1 fruit fly cellular context compared by ENCODE assay signal in the genomic region with DNA sequence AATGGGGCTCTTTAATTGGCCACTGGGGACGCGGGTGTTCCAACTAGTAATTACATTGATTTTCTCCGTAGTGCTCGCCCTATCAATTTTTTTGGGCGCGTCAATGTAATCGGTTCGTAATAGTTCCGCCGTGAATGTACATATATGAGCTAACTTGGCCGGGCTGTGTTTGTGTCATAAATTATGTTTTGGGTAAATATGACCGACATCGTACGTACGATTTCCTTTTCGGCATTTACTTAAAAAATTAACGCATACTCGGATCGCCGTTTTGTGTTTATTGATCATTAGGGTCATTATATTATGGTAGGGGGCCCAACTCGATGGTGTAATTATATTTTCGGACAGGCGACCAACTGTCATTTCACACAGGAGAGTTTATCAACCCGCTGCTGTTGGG.
A peak's percentile ranks its signal among the peaks of the same experiment; 100 is the strongest.
TF ChIP-seq lines count a peak whose summit lies in the region.

No protein-coding gene starts in this region.

TF ChIP-seq in whole organism, embryonic, 481 proteins besides CTCF, POLR2A, EP300 and RAD21 (continued from another document and continues in another):
- no peak for TF ChIP-seq CG17829 (tag; optimal IDR thresholded peaks at IDR 0.05; lab: Kevin White, UChicago)
- TF ChIP-seq amos (GFP tag; IDR thresholded peaks at IDR 0.05; lab: Robert Waterston, UW; ENCODE audit: partially characterized antibody) = no peak
- TF ChIP-seq CG12155 (GFP tag; optimal IDR thresholded peaks at IDR 0.05; lab: Kevin White, UChicago) = no peak
- TF ChIP-seq hb (GFP tag; IDR thresholded peaks at IDR 0.05; lab: Robert Waterston, UW; ENCODE audit: partially characterized antibody) = no peak
- TF ChIP-seq CG12071 (GFP tag; optimal IDR thresholded peaks at IDR 0.05; lab: Kevin White, UChicago) = peak; percentile 72
- TF ChIP-seq CG8924 (tag; optimal IDR thresholded peaks at IDR 0.05; lab: Kevin White, UChicago) = no peak
- no peak for TF ChIP-seq TFAM (GFP tag; optimal IDR thresholded peaks at IDR 0.05; lab: Kevin White, UChicago)
- TF ChIP-seq lbe (GFP tag; optimal IDR thresholded peaks at IDR 0.05; lab: Kevin White, UChicago) = no peak
- TF ChIP-seq sob (GFP tag; IDR thresholded peaks at IDR 0.05; lab: Robert Waterston, UW) = no peak
- TF ChIP-seq Tbp (GFP tag; optimal IDR thresholded peaks at IDR 0.05; lab: Kevin White, UChicago) = no peak
- TF ChIP-seq slbo (GFP tag; IDR thresholded peaks at IDR 0.05; lab: Robert Waterston, UW) = peak; percentile 14; the same call in 1 of the 2 replicates
- peak; percentile 76 for TF ChIP-seq Atf6 (GFP tag; IDR thresholded peaks at IDR 0.05; lab: Robert Waterston, UW)
- peak; percentile 86 for TF ChIP-seq CG10543 (GFP tag; optimal IDR thresholded peaks at IDR 0.05; lab: Kevin White, UChicago)
- TF ChIP-seq vfl (GFP tag; optimal IDR thresholded peaks at IDR 0.05; lab: Kevin White, UChicago) = no peak
- TF ChIP-seq sens-2 (GFP tag; IDR thresholded peaks at IDR 0.05; lab: Robert Waterston, UW) = no peak
- TF ChIP-seq pfk (GFP tag; optimal IDR thresholded peaks at IDR 0.05; lab: Kevin White, UChicago) = peak; percentile 46
- no peak for TF ChIP-seq CG7963 (GFP tag; IDR thresholded peaks at IDR 0.05; lab: Robert Waterston, UW; ENCODE audit: partially characterized antibody)
- no peak for TF ChIP-seq CG3995 (GFP tag; optimal IDR thresholded peaks at IDR 0.05; lab: Kevin White, UChicago)
- TF ChIP-seq tna (GFP tag; IDR thresholded peaks at IDR 0.05; lab: Robert Waterston, UW; ENCODE audit: partially characterized antibody) = no peak
- no peak for TF ChIP-seq stwl (tag; optimal IDR thresholded peaks at IDR 0.05; lab: Kevin White, UChicago)
- TF ChIP-seq repo (GFP tag; optimal IDR thresholded peaks at IDR 0.05; lab: Kevin White, UChicago) = no peak
- no peak for TF ChIP-seq nom (GFP tag; optimal IDR thresholded peaks at IDR 0.05; lab: Kevin White, UChicago)
- TF ChIP-seq dmrt99B (tag; optimal IDR thresholded peaks at IDR 0.05; lab: Kevin White, UChicago) = no peak
- no peak for TF ChIP-seq pita (GFP tag; optimal IDR thresholded peaks at IDR 0.05; lab: Kevin White, UChicago)
- TF ChIP-seq CG7372 (GFP tag; IDR thresholded peaks at IDR 0.05; lab: Robert Waterston, UW) = 0 out of 2 replicates have a peak, but pooled peaks have one; percentile 13
- TF ChIP-seq zfh2 (GFP tag; optimal IDR thresholded peaks at IDR 0.05; lab: Kevin White, UChicago) = peak; percentile 5
- no peak for TF ChIP-seq da (GFP tag; optimal IDR thresholded peaks at IDR 0.05; lab: Kevin White, UChicago)
- no peak for TF ChIP-seq CG1603 (tag; optimal IDR thresholded peaks at IDR 0.05; lab: Kevin White, UChicago)
- TF ChIP-seq Xrp1 (GFP tag; IDR thresholded peaks at IDR 0.05; lab: Robert Waterston, UW) = no peak; the same call in 1 of the 2 replicates
- TF ChIP-seq CG17385 (GFP tag; optimal IDR thresholded peaks at IDR 0.05; lab: Kevin White, UChicago) = no peak
- TF ChIP-seq CG8089 (GFP tag; optimal IDR thresholded peaks at IDR 0.05; lab: Kevin White, UChicago) = peak; percentile 27
- no peak for TF ChIP-seq cad (GFP tag; optimal IDR thresholded peaks at IDR 0.05; lab: Kevin White, UChicago)
- no peak for TF ChIP-seq CG42726 (GFP tag; IDR thresholded peaks at IDR 0.05; lab: Robert Waterston, UW; ENCODE audit: partially characterized antibody)
- no peak for TF ChIP-seq CG14860 (GFP tag; IDR thresholded peaks at IDR 0.05; lab: Robert Waterston, UW; ENCODE audit: partially characterized antibody)
- no peak for TF ChIP-seq CG7839 (tag; optimal IDR thresholded peaks at IDR 0.05; lab: Kevin White, UChicago)
- TF ChIP-seq stc (GFP tag; IDR thresholded peaks at IDR 0.05; lab: Robert Waterston, UW) = peak; percentile 41; the same call in 1 of the 2 replicates
- TF ChIP-seq CG1233 (GFP tag; optimal IDR thresholded peaks at IDR 0.05; lab: Kevin White, UChicago) = peak; percentile 37
- TF ChIP-seq CG17612 (GFP tag; IDR thresholded peaks at IDR 0.05; lab: Robert Waterston, UW) = no peak
- no peak for TF ChIP-seq Gsc (GFP tag; IDR thresholded peaks at IDR 0.05; lab: Robert Waterston, UW)
- TF ChIP-seq Aef1 (GFP tag; IDR thresholded peaks at IDR 0.05; lab: Robert Waterston, UW) = no peak
- TF ChIP-seq Sry-δ (GFP tag; optimal IDR thresholded peaks at IDR 0.05; lab: Kevin White, UChicago) = no peak
- no peak for TF ChIP-seq ro (GFP tag; IDR thresholded peaks at IDR 0.05; lab: Robert Waterston, UW)
- TF ChIP-seq lmd (GFP tag; IDR thresholded peaks at IDR 0.05; lab: Robert Waterston, UW) = no peak
- TF ChIP-seq CG13287 (GFP tag; IDR thresholded peaks at IDR 0.05; lab: Robert Waterston, UW; ENCODE audit: partially characterized antibody) = no peak
- no peak for TF ChIP-seq CG8944 (GFP tag; optimal IDR thresholded peaks at IDR 0.05; lab: Kevin White, UChicago)
- TF ChIP-seq CG2129 (GFP tag; IDR thresholded peaks at IDR 0.05; lab: Robert Waterston, UW; ENCODE audit: partially characterized antibody) = no peak
- no peak for TF ChIP-seq Dref (GFP tag; IDR thresholded peaks at IDR 0.05; lab: Robert Waterston, UW)
- TF ChIP-seq bsh (GFP tag; optimal IDR thresholded peaks at IDR 0.05; lab: Kevin White, UChicago) = no peak
- no peak for TF ChIP-seq Doc3 (GFP tag; IDR thresholded peaks at IDR 0.05; lab: Robert Waterston, UW; ENCODE audit: partially characterized antibody)
- TF ChIP-seq Scr (GFP tag; IDR thresholded peaks at IDR 0.05; lab: Robert Waterston, UW; ENCODE audit: partially characterized antibody) = no peak
- no peak for TF ChIP-seq Lpt (GFP tag; optimal IDR thresholded peaks at IDR 0.05; lab: Kevin White, UChicago)
- TF ChIP-seq Neu2 (GFP tag; optimal IDR thresholded peaks at IDR 0.05; lab: Kevin White, UChicago; ENCODE audit: borderline replicate concordance) = no peak
- TF ChIP-seq CG12744 (GFP tag; optimal IDR thresholded peaks at IDR 0.05; lab: Kevin White, UChicago) = peak; percentile 22
- no peak for TF ChIP-seq CG17359 (tag; optimal IDR thresholded peaks at IDR 0.05; lab: Kevin White, UChicago)
- TF ChIP-seq tin (GFP tag; optimal IDR thresholded peaks at IDR 0.05; lab: Kevin White, UChicago) = no peak
- no peak for TF ChIP-seq Mrtf (GFP tag; IDR thresholded peaks at IDR 0.05; lab: Robert Waterston, UW)
- peak; percentile 77; the same call in 1 of the 2 replicates for TF ChIP-seq CG14014 (GFP tag; IDR thresholded peaks at IDR 0.05; lab: Robert Waterston, UW)
- TF ChIP-seq gem (tag; optimal IDR thresholded peaks at IDR 0.05; lab: Kevin White, UChicago) = no peak
- TF ChIP-seq Ptx1 (GFP tag; IDR thresholded peaks at IDR 0.05; lab: Robert Waterston, UW) = no peak
- no peak for TF ChIP-seq nerfin-2 (GFP tag; IDR thresholded peaks at IDR 0.05; lab: Robert Waterston, UW; ENCODE audit: partially characterized antibody)
- no peak; the same call in 2 of the 3 replicates for TF ChIP-seq tgo (GFP tag; IDR thresholded peaks at IDR 0.05; lab: Robert Waterston, UW)
- TF ChIP-seq CG18011 (GFP tag; optimal IDR thresholded peaks at IDR 0.05; lab: Kevin White, UChicago) = no peak
- TF ChIP-seq CG11695 (GFP tag; IDR thresholded peaks at IDR 0.05; lab: Robert Waterston, UW) = peak; percentile 52; the same call in 1 of the 3 replicates
- no peak for TF ChIP-seq CG17328 (GFP tag; IDR thresholded peaks at IDR 0.05; lab: Robert Waterston, UW)
- no peak for TF ChIP-seq Blimp-1 (GFP tag; optimal IDR thresholded peaks at IDR 0.05; lab: Kevin White, UChicago)
- TF ChIP-seq tio (GFP tag; optimal IDR thresholded peaks at IDR 0.05; lab: Kevin White, UChicago) = no peak
- TF ChIP-seq HLH4C (GFP tag; IDR thresholded peaks at IDR 0.05; lab: Robert Waterston, UW; ENCODE audit: partially characterized antibody) = no peak
- TF ChIP-seq dpn (GFP tag; optimal IDR thresholded peaks at IDR 0.05; lab: Kevin White, UChicago) = no peak
- TF ChIP-seq CG10147 (GFP tag; optimal IDR thresholded peaks at IDR 0.05; lab: Kevin White, UChicago) = peak; percentile 44
- no peak for TF ChIP-seq klu (GFP tag; IDR thresholded peaks at IDR 0.05; lab: Robert Waterston, UW)
- TF ChIP-seq Taf1 (GFP tag; IDR thresholded peaks at IDR 0.05; lab: Robert Waterston, UW) = 0 out of 2 replicates have a peak, but pooled peaks have one; percentile 5
- no peak for TF ChIP-seq CG12769 (tag; optimal IDR thresholded peaks at IDR 0.05; lab: Kevin White, UChicago)
- TF ChIP-seq CG4854 (GFP tag; optimal IDR thresholded peaks at IDR 0.05; lab: Kevin White, UChicago) = no peak
- peak; percentile 62; the same call in 1 of the 2 replicates for TF ChIP-seq CG5953 (GFP tag; IDR thresholded peaks at IDR 0.05; lab: Robert Waterston, UW)
- TF ChIP-seq CG9215 (GFP tag; IDR thresholded peaks at IDR 0.05; lab: Robert Waterston, UW) = no peak
- no peak for TF ChIP-seq CG8388 (GFP tag; optimal IDR thresholded peaks at IDR 0.05; lab: Kevin White, UChicago)
- TF ChIP-seq Mes4 (GFP tag; optimal IDR thresholded peaks at IDR 0.05; lab: Kevin White, UChicago) = no peak
- TF ChIP-seq ewg (GFP tag; optimal IDR thresholded peaks at IDR 0.05; lab: Kevin White, UChicago) = peak; percentile 20
- TF ChIP-seq jigr1 (GFP tag; IDR thresholded peaks at IDR 0.05; lab: Robert Waterston, UW) = no peak
- no peak for TF ChIP-seq knrl (GFP tag; IDR thresholded peaks at IDR 0.05; lab: Robert Waterston, UW; ENCODE audit: partially characterized antibody)
- no peak for TF ChIP-seq CG16813 (GFP tag; IDR thresholded peaks at IDR 0.05; lab: Robert Waterston, UW; ENCODE audit: partially characterized antibody)
- TF ChIP-seq CG6654 (GFP tag; optimal IDR thresholded peaks at IDR 0.05; lab: Kevin White, UChicago) = no peak
- no peak for TF ChIP-seq z (GFP tag; IDR thresholded peaks at IDR 0.05; lab: Robert Waterston, UW)
- no peak for TF ChIP-seq CG3065 (GFP tag; optimal IDR thresholded peaks at IDR 0.05; lab: Kevin White, UChicago)
- TF ChIP-seq CG2199 (GFP tag; IDR thresholded peaks at IDR 0.05; lab: Robert Waterston, UW) = no peak
- TF ChIP-seq aop (GFP tag; IDR thresholded peaks at IDR 0.05; lab: Robert Waterston, UW) = no peak
- TF ChIP-seq sima (GFP tag; optimal IDR thresholded peaks at IDR 0.05; lab: Kevin White, UChicago) = no peak
- TF ChIP-seq CG15696 (tag; optimal IDR thresholded peaks at IDR 0.05; lab: Kevin White, UChicago) = no peak
- peak; percentile 75 for TF ChIP-seq fd64A (GFP tag; optimal IDR thresholded peaks at IDR 0.05; lab: Kevin White, UChicago)
- no peak for TF ChIP-seq CG4404 (GFP tag; IDR thresholded peaks at IDR 0.05; lab: Robert Waterston, UW)
- TF ChIP-seq CG8359 (GFP tag; optimal IDR thresholded peaks at IDR 0.05; lab: Kevin White, UChicago; ENCODE audit: borderline replicate concordance) = no peak
- peak; percentile 80 for TF ChIP-seq otp (GFP tag; IDR thresholded peaks at IDR 0.05; lab: Robert Waterston, UW)
- no peak for TF ChIP-seq Dad (GFP tag; optimal IDR thresholded peaks at IDR 0.05; lab: Kevin White, UChicago)
- no peak for TF ChIP-seq Oaz (GFP tag; IDR thresholded peaks at IDR 0.05; lab: Robert Waterston, UW)
- no peak for TF ChIP-seq CG11723 (GFP tag; optimal IDR thresholded peaks at IDR 0.05; lab: Kevin White, UChicago)
- TF ChIP-seq dm (GFP tag; optimal IDR thresholded peaks at IDR 0.05; lab: Kevin White, UChicago) = no peak
- no peak for TF ChIP-seq CG1832 (GFP tag; optimal IDR thresholded peaks at IDR 0.05; lab: Kevin White, UChicago)
- no peak for TF ChIP-seq D19B (GFP tag; optimal IDR thresholded peaks at IDR 0.05; lab: Kevin White, UChicago)
- TF ChIP-seq CG4617 (GFP tag; optimal IDR thresholded peaks at IDR 0.05; lab: Kevin White, UChicago; ENCODE audit: borderline replicate concordance) = no peak
- peak; percentile 11 for TF ChIP-seq Bdp1 (GFP tag; optimal IDR thresholded peaks at IDR 0.05; lab: Kevin White, UChicago)
- TF ChIP-seq CG6175 (GFP tag; IDR thresholded peaks at IDR 0.05; lab: Robert Waterston, UW) = no peak
- TF ChIP-seq CG8478 (optimal IDR thresholded peaks at IDR 0.05; lab: Kevin White, UChicago) = no peak
- TF ChIP-seq CoRest (tag; optimal IDR thresholded peaks at IDR 0.05; lab: Kevin White, UChicago) = no peak
- no peak for TF ChIP-seq trem (tag; optimal IDR thresholded peaks at IDR 0.05; lab: Kevin White, UChicago)
- TF ChIP-seq pan (optimal IDR thresholded peaks at IDR 0.05; lab: Kevin White, UChicago) = no peak
- TF ChIP-seq pan (GFP tag; optimal IDR thresholded peaks at IDR 0.05 in 1 of 2, IDR thresholded peaks at IDR 0.05 in 1 of 2) = no peak
- no peak for TF ChIP-seq D (optimal IDR thresholded peaks at IDR 0.05; lab: Kevin White, UChicago)
- TF ChIP-seq D (GFP tag; optimal IDR thresholded peaks at IDR 0.05; lab: Kevin White, UChicago) = peak; percentile 35
- no peak for TF ChIP-seq mld (GFP tag; IDR thresholded peaks at IDR 0.05; lab: Robert Waterston, UW; ENCODE audit: partially characterized antibody)
- no peak for TF ChIP-seq CG30020 (tag; optimal IDR thresholded peaks at IDR 0.05; lab: Kevin White, UChicago)
- no peak for TF ChIP-seq GATAe (GFP tag; conservative IDR thresholded peaks at IDR 0.05; lab: Robert Waterston, UW)
- TF ChIP-seq Rfx (GFP tag; IDR thresholded peaks at IDR 0.05; lab: Robert Waterston, UW) = peak; percentile 56; the same call in 1 of the 2 replicates
- 0 out of 2 replicates have a peak, but pooled peaks have one; percentile 18 for TF ChIP-seq Nf-YA (GFP tag; IDR thresholded peaks at IDR 0.05; lab: Robert Waterston, UW)
- no peak for TF ChIP-seq CG5245 (GFP tag; optimal IDR thresholded peaks at IDR 0.05; lab: Kevin White, UChicago)
- no peak for TF ChIP-seq nmo (GFP tag; optimal IDR thresholded peaks at IDR 0.05; lab: Kevin White, UChicago)
- no peak for TF ChIP-seq Abd-B (GFP tag; optimal IDR thresholded peaks at IDR 0.05; lab: Kevin White, UChicago)
- no peak for TF ChIP-seq CHES-1-like (GFP tag; optimal IDR thresholded peaks at IDR 0.05; lab: Kevin White, UChicago)
- TF ChIP-seq pnt (GFP tag; optimal IDR thresholded peaks at IDR 0.05; lab: Kevin White, UChicago) = no peak
- no peak for TF ChIP-seq CG10209 (GFP tag; optimal IDR thresholded peaks at IDR 0.05; lab: Kevin White, UChicago)
- TF ChIP-seq zf30C (GFP tag; optimal IDR thresholded peaks at IDR 0.05; lab: Kevin White, UChicago) = no peak
- TF ChIP-seq CG9876 (GFP tag; optimal IDR thresholded peaks at IDR 0.05; lab: Kevin White, UChicago) = no peak
- TF ChIP-seq CG13775 (GFP tag; optimal IDR thresholded peaks at IDR 0.05; lab: Kevin White, UChicago) = no peak
- TF ChIP-seq CG13296 (GFP tag; optimal IDR thresholded peaks at IDR 0.05; lab: Kevin White, UChicago) = peak; percentile 82
- no peak for TF ChIP-seq CG2678 (tag; optimal IDR thresholded peaks at IDR 0.05; lab: Kevin White, UChicago)
- TF ChIP-seq ase (GFP tag; IDR thresholded peaks at IDR 0.05; lab: Robert Waterston, UW) = no peak
- TF ChIP-seq CG7745 (tag; optimal IDR thresholded peaks at IDR 0.05; lab: Kevin White, UChicago) = peak; percentile 91
- no peak for TF ChIP-seq insv (GFP tag; optimal IDR thresholded peaks at IDR 0.05; lab: Kevin White, UChicago)
- TF ChIP-seq ash1 (GFP tag; optimal IDR thresholded peaks at IDR 0.05; lab: Kevin White, UChicago) = peak; percentile 59
